Worm (Caenorhabditis elegans): ENCODE measurements around the gene srt-40.

The srt-40 gene

DNA sequence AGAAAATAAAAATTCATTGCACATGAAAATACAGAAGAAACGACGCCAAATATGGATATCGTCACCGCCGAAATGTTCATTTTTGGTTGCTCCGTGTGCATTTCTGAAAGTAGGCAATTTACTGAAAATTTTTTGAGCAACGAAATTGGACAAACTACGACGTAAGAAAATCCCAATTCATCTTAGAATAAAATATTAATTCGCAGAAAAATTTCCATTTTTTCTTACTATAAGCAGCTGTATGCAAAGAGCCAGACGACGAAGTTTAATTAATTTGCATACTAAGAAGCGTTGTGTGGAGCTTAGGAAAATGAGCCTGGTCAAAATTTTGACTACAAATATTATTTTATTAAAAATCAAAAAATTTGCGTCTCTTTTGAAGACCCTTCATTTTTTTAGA, 39.4 kb downstream of the srt-40 start, which contains the start of gene srbc-19:
TSS of gene srbc-19 (minus strand) at position 101 of the 400 bp plus-strand sequence.
- no peak for TF ChIP-seq sox-2 (GFP tag; IDR thresholded peaks at IDR 0.05)
- TF ChIP-seq unc-3 (GFP tag; conservative IDR thresholded peaks at IDR 0.05): no peak
- TF ChIP-seq unc-3 (tag; optimal IDR thresholded peaks at IDR 0.05): no peak
- TF ChIP-seq elt-4 (tag; optimal IDR thresholded peaks at IDR 0.05): no peak
- no peak for TF ChIP-seq fkh-10 (GFP tag; optimal IDR thresholded peaks at IDR 0.05)
- no peak for TF ChIP-seq ceh-9 (tag; optimal IDR thresholded peaks at IDR 0.05)

DNA sequence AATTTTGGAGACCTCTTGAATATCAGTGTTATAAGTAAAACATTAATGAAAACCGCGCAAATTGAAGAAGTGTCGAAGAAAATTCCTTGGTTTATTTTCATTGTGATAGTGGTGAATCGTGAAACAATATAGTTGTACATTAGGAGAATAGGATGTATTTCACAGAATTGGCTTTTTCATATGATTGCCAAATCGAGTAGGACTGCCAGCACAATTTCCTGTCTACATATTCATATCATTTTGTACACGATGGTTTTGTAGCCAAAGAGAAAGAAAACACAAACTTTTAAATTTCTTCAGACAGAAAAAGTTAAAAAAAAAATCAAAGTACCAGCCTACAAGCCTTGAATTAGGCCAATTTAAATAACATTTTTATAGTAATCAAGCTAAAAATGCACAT, 42.3 kb downstream of the srt-40 start, which contains the start of gene str-255:
TSS of gene str-255 (minus strand) at position 101 of the 400 bp plus-strand sequence.
- TF ChIP-seq pros-1 (tag; optimal IDR thresholded peaks at IDR 0.05) (no peak), C08G9.2 (tag; optimal IDR thresholded peaks at IDR 0.05) (no peak), elt-4 (tag; optimal IDR thresholded peaks at IDR 0.05) (no peak), ceh-48 (tag; optimal IDR thresholded peaks at IDR 0.05) (no peak), ceh-34 (tag; optimal IDR thresholded peaks at IDR 0.05) (no peak), ama-1 (optimal IDR thresholded peaks at IDR 0.05) (no peak)

DNA sequence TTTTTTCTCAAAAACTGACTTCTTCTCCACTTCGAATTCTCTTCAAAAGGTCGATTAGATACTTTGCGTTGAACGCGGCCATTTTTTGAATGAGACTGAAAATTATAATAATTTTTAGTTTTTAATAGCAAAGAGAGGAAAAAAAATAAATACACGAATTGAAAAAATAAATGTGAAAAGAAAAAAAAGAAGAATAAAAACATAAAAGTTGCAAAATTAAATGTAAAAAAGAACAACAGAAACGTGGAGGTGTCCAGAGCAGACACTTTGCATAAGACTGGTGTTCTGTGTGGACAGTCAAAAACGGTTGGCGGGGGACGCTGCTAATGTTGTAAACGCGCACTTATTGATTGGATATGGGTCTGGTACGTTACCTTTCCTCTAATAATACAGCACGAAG, 46.8 kb downstream of the srt-40 start, which contains the start of gene C45H4.14:
TSS of gene C45H4.14 (minus strand) at position 101 of the 400 bp plus-strand sequence.
- TF ChIP-seq F13H6.1 (tag; optimal IDR thresholded peaks at IDR 0.05) (no peak), pqm-1 (tag; optimal IDR thresholded peaks at IDR 0.05) (no peak), ztf-16 (tag; optimal IDR thresholded peaks at IDR 0.05) (no peak), pha-4 (tag; optimal IDR thresholded peaks at IDR 0.05) (no peak), ama-1 (optimal IDR thresholded peaks at IDR 0.05) (no peak), dmd-4 (tag; optimal IDR thresholded peaks at IDR 0.05; ENCODE audit: borderline replicate concordance) (no peak), ref-2 (tag; optimal IDR thresholded peaks at IDR 0.05) (no peak)

DNA sequence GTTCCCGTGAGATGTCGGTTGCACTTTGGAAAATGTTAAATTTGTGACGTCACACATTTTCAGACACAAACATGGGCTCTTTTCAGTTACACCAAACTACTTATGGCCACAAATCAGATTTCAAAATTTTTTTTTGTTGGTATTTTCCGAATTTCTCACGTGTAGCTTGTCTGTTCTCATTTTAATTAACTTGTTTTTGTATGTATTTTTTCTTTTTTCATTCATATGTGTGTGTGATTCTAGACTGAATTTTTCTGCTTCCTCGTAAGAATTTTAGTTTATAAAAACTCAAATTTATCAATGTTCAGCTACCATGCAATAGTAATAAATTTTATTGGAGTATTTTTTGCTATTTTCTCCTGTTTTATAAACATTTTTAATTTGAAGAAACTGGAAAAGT, 49.3 kb downstream of the srt-40 start, which contains the start of gene srbc-22:
TSS of gene srbc-22 (plus strand) at position 301 of the 400 bp plus-strand sequence.
- no peak for TF ChIP-seq fkh-10 (GFP tag; optimal IDR thresholded peaks at IDR 0.05)
- no peak for TF ChIP-seq ceh-24 (tag; optimal IDR thresholded peaks at IDR 0.05)
- no peak for TF ChIP-seq ceh-48 (tag; optimal IDR thresholded peaks at IDR 0.05)
- no peak for TF ChIP-seq pat-9 (tag; optimal IDR thresholded peaks at IDR 0.05)
- TF ChIP-seq pha-4 (tag; optimal IDR thresholded peaks at IDR 0.05): no peak
- TF ChIP-seq rnt-1 (tag; optimal IDR thresholded peaks at IDR 0.05): no peak
- TF ChIP-seq madf-2 (tag; optimal IDR thresholded peaks at IDR 0.05): no peak
- no peak for TF ChIP-seq C38D4.7 (GFP tag; optimal IDR thresholded peaks at IDR 0.05)
- no peak for TF ChIP-seq pqm-1 (tag; optimal IDR thresholded peaks at IDR 0.05)
- TF ChIP-seq ref-2 (tag; optimal IDR thresholded peaks at IDR 0.05): no peak
- no peak for TF ChIP-seq unc-42 (tag; optimal IDR thresholded peaks at IDR 0.05)
- no peak for TF ChIP-seq elt-2 (tag; optimal IDR thresholded peaks at IDR 0.05)
- no peak for TF ChIP-seq ceh-22 (tag; optimal IDR thresholded peaks at IDR 0.05)
- TF ChIP-seq ceh-18 (tag; optimal IDR thresholded peaks at IDR 0.05): no peak

DNA sequence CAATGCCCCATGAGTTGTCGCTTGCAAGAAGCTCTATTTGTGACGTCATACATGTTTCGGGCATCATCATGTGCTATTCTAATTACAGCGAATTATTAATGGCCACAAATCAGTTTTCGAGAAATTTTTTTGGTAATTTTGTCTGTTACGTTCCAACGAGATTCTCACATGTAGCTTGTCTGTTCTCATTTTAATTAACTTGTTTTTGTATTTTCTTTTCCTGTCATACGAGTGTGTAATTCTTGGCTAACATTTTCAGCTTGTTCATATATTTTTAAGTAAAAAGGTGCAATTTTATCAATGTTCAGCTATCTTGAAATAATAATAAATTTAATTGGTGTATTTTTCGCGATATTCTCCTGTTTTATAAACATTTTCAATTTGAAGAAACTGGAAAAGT, 50.8 kb downstream of the srt-40 start, which contains the start of gene srbc-21:
TSS of gene srbc-21 (plus strand) at position 301 of the 400 bp plus-strand sequence.
- TF ChIP-seq pat-9 (tag; optimal IDR thresholded peaks at IDR 0.05): no peak
- no peak for TF ChIP-seq dve-1 (tag; optimal IDR thresholded peaks at IDR 0.05)
- TF ChIP-seq pha-4 (tag; optimal IDR thresholded peaks at IDR 0.05): no peak
- no peak for TF ChIP-seq pag-3 (tag; optimal IDR thresholded peaks at IDR 0.05; ENCODE audit: borderline replicate concordance)
- no peak for TF ChIP-seq ref-2 (tag; optimal IDR thresholded peaks at IDR 0.05)
- no peak for TF ChIP-seq rnt-1 (tag; optimal IDR thresholded peaks at IDR 0.05)
- TF ChIP-seq unc-86 (tag; optimal IDR thresholded peaks at IDR 0.05): no peak
- TF ChIP-seq fax-1 (tag; optimal IDR thresholded peaks at IDR 0.05): no peak
- no peak for TF ChIP-seq ceh-19 (GFP tag; optimal IDR thresholded peaks at IDR 0.05)
- TF ChIP-seq hlh-6 (tag; optimal IDR thresholded peaks at IDR 0.05): no peak
- no peak for TF ChIP-seq ets-4 (tag; optimal IDR thresholded peaks at IDR 0.05)
- no peak for TF ChIP-seq unc-42 (tag; optimal IDR thresholded peaks at IDR 0.05)
- TF ChIP-seq sox-2 (GFP tag; IDR thresholded peaks at IDR 0.05): no peak
- TF ChIP-seq K02D7.2 (tag; optimal IDR thresholded peaks at IDR 0.05): no peak
- TF ChIP-seq C38D4.7 (GFP tag; optimal IDR thresholded peaks at IDR 0.05): no peak
- TF ChIP-seq che-1 (tag; optimal IDR thresholded peaks at IDR 0.05): no peak
- TF ChIP-seq ceh-6 (GFP tag; optimal IDR thresholded peaks at IDR 0.05): no peak
- no peak for TF ChIP-seq K09A11.1 (tag; optimal IDR thresholded peaks at IDR 0.05; ENCODE audit: insufficient read depth)
- no peak for TF ChIP-seq mec-3 (tag; optimal IDR thresholded peaks at IDR 0.05; ENCODE audit: borderline replicate concordance)
- no peak for TF ChIP-seq madf-2 (tag; optimal IDR thresholded peaks at IDR 0.05)

All from whole organism, late embryonic.